Worm (Caenorhabditis elegans) whole organism, L3 larva: ENCODE results near the gene C39E9.7.

Experiments
- aly-2 ChIP-seq: fragments of 150-350 bp; optimal IDR thresholded peaks from 2 replicates; lab custom pipeline; 2014; ENCODE audit warnings: missing biosample characterization, missing genetic modification characterization
- elt-1 ChIP-seq: fragments of 150-350 bp; optimal IDR thresholded peaks from 2 replicates; lab custom pipeline; 2014; ENCODE audit warnings: missing biosample characterization, missing genetic modification characterization
- fkh-10 ChIP-seq: sonication (generic microtip); optimal IDR thresholded peaks from 2 replicates; lab custom pipeline; 2017; ENCODE audit warnings: missing biosample characterization, missing genetic modification reagents, missing genetic modification characterization
- hmg-11 ChIP-seq: sonication (generic microtip); optimal IDR thresholded peaks from 2 replicates; lab custom pipeline; 2016; ENCODE audit warnings: missing genetic modification characterization, missing compliant biosample characterization
- nhr-25 ChIP-seq: sonication (generic microtip); optimal IDR thresholded peaks from 2 replicates; lab custom pipeline; 2017; ENCODE audit warnings: missing biosample characterization, missing genetic modification characterization
- pha-4 ChIP-seq: fragments of 150-350 bp; optimal IDR thresholded peaks from 2 replicates; lab custom pipeline; 2014; ENCODE audit warnings: missing biosample characterization, missing genetic modification reagents, missing genetic modification characterization
- sea-2 ChIP-seq: fragments of 150-350 bp; sonication (generic microtip); optimal IDR thresholded peaks from 4 replicates; lab custom pipeline; 2014; ENCODE audit warnings: missing biosample characterization, missing genetic modification reagents, missing genetic modification characterization
- ztf-11 ChIP-seq: fragments of 150-350 bp; optimal IDR thresholded peaks from 2 replicates; lab custom pipeline; 2014; ENCODE audit warnings: missing biosample characterization, missing genetic modification characterization

Gene C39E9.7

ce11 chrIV:13022892-13023291 lies 53.6 kb downstream of the C39E9.7 start:
- TF ChIP-seq fkh-10 (GFP tag; lab: Kevin White, UChicago) (no peak), sea-2 (GFP tag; lab: Kevin White, UChicago) (no peak), pha-4 (no peak), elt-1 (no peak), ztf-11 (no peak), nhr-25 (no peak), hmg-11 (tag; lab: Kevin White, UChicago) (no peak), aly-2 (tag; lab: Kevin White, UChicago) (no peak)
